Fruit fly (Drosophila melanogaster) whole organism, prepupa: ENCODE measurements around the gene Acsf3.

Experiments
- CG31627 ChIP-seq: fragments of 200-800 bp; sonication (Bioruptor generic); optimal IDR thresholded peaks from 3 replicates; lab custom pipeline; 2016; ENCODE audit warnings: missing biosample characterization, missing genetic modification characterization
- CG3919 ChIP-seq: fragments of 200-800 bp; sonication (Bioruptor generic); optimal IDR thresholded peaks from 3 replicates; lab custom pipeline; 2016; ENCODE audit warnings: missing biosample characterization, missing genetic modification characterization
- CG6163 ChIP-seq: fragments of 200-800 bp; sonication (Bioruptor generic); IDR thresholded peaks from 3 replicates; pipeline ENCODE4 v1.3.6; 2022; ENCODE audit warnings: missing biosample characterization, missing genetic modification characterization
- CG6854 ChIP-seq: fragments of 200-800 bp; sonication (Bioruptor generic); optimal IDR thresholded peaks from 2 replicates; lab custom pipeline; 2017; ENCODE audit warnings: missing biosample characterization, mild to moderate bottlenecking, missing genetic modification characterization
- CG7368 ChIP-seq: fragments of 200-800 bp; sonication (Bioruptor generic); optimal IDR thresholded peaks from 3 replicates; lab custom pipeline; 2016; ENCODE audit warnings: missing biosample characterization, missing genetic modification characterization
- Eip93F ChIP-seq: fragments of 200-800 bp; sonication (Bioruptor generic); optimal IDR thresholded peaks from 2 replicates; lab custom pipeline; 2016; ENCODE audit warnings: missing biosample characterization, mild to moderate bottlenecking, missing genetic modification characterization
- OdsH ChIP-seq: fragments of 200-800 bp; sonication (Bioruptor generic); optimal IDR thresholded peaks from 3 replicates; lab custom pipeline; 2016; ENCODE audit warnings: missing biosample characterization, missing genetic modification characterization
- dsx ChIP-seq: fragments of 200-800 bp; optimal IDR thresholded peaks from 3 replicates; lab custom pipeline; 2019; ENCODE audit warnings: missing biosample characterization, mild to moderate bottlenecking, missing genetic modification characterization, moderate library complexity; ENCODE audit not compliant: poor library complexity, severe bottlenecking
- pdm3 ChIP-seq: fragments of 200-800 bp; sonication (Bioruptor generic); optimal IDR thresholded peaks from 3 replicates; lab custom pipeline; 2016; ENCODE audit warnings: missing biosample characterization, missing genetic modification characterization
- salr ChIP-seq, 2 experiments: fragments of 200-800 bp; sonication (Bioruptor generic); optimal IDR thresholded peaks; 3 replicates each; lab custom pipeline; 2016 to 2018; ENCODE audit warnings: missing biosample characterization in 2 of 2, missing genetic modification characterization in 2 of 2, mild to moderate bottlenecking in 1 of 2
- vri ChIP-seq: fragments of 200-800 bp; sonication (Bioruptor generic); optimal IDR thresholded peaks from 3 replicates; lab custom pipeline; 2016; ENCODE audit warnings: missing biosample characterization, mild to moderate bottlenecking, missing genetic modification characterization

dm6 chrX:7336962-7337844, 8.4 kb downstream of the Acsf3 start, which contains the start of gene CBP:
- TF ChIP-seq CG6163 (GFP tag; lab: Robert Waterston, UW) (peak; percentile 97), vri (GFP tag; lab: Kevin White, UChicago) (peak; percentile 90), pdm3 (peak; percentile 96), CG3919 (GFP tag; lab: Kevin White, UChicago) (peak; percentile 96), CG7368 (peak; percentile 95), CG31627 (GFP tag; lab: Kevin White, UChicago) (peak; percentile 93), OdsH (GFP tag; lab: Kevin White, UChicago) (peak; percentile 96), Eip93F (GFP tag; lab: Kevin White, UChicago) (peak; percentile 90), salr (GFP tag; optimal IDR thresholded peaks at IDR 0.05; lab: Kevin White, UChicago) (peak; percentile 89 to 97), dsx (peak; percentile 95), CG6854 (GFP tag; lab: Kevin White, UChicago) (peak; percentile 95)
